Fruit fly (Drosophila melanogaster) whole organism, embryonic: ENCODE results near the gene Argp.
A peak's percentile ranks its signal among the peaks of the same experiment; 100 is the strongest.

Source experiments
- Atf6 ChIP-seq: fragments of 200-800 bp; sonication (Bioruptor generic); IDR thresholded peaks from 2 replicates; pipeline ENCODE4 v1.3.6; 2022; ENCODE audit warnings: missing biosample characterization, missing genetic modification characterization
- BtbVII ChIP-seq: fragments of 200-800 bp; sonication (Bioruptor generic); optimal IDR thresholded peaks from 3 replicates; lab custom pipeline; 2017; ENCODE audit warnings: missing biosample characterization, mild to moderate bottlenecking, missing genetic modification characterization
- CG10274 ChIP-seq: fragments of 200-800 bp; sonication (Bioruptor generic); optimal IDR thresholded peaks from 3 replicates; lab custom pipeline; 2017; ENCODE audit warnings: missing biosample characterization, mild to moderate bottlenecking, missing genetic modification characterization
- CG10431 ChIP-seq: fragments of 200-800 bp; sonication (Bioruptor generic); optimal IDR thresholded peaks from 3 replicates; lab custom pipeline; 2018; ENCODE audit warnings: missing biosample characterization, mild to moderate bottlenecking, missing genetic modification characterization
- CG11695 ChIP-seq: fragments of 200-800 bp; sonication (Bioruptor generic); IDR thresholded peaks from 3 replicates; pipeline ENCODE4 v1.3.6; 2022; ENCODE audit warnings: missing biosample characterization, missing genetic modification characterization
- CG1529 ChIP-seq: fragments of 200-800 bp; sonication (Bioruptor generic); optimal IDR thresholded peaks from 3 replicates; lab custom pipeline; 2018; ENCODE audit warnings: missing biosample characterization, missing genetic modification characterization
- CG1602 ChIP-seq: fragments of 200-800 bp; sonication (Bioruptor generic); optimal IDR thresholded peaks from 3 replicates; lab custom pipeline; 2016; ENCODE audit warnings: missing biosample characterization, missing genetic modification characterization
- CG1603 ChIP-seq: fragments of 200-800 bp; sonication (Bioruptor generic); optimal IDR thresholded peaks from 2 replicates; lab custom pipeline; 2019; ENCODE audit warnings: missing biosample characterization, mild to moderate bottlenecking, missing genetic modification characterization, moderate library complexity
- CG16863 ChIP-seq: fragments of 200-800 bp; sonication (Bioruptor generic); optimal IDR thresholded peaks from 3 replicates; lab custom pipeline; 2016; ENCODE audit warnings: missing biosample characterization, missing genetic modification characterization
- CG17612 ChIP-seq: fragments of 200-800 bp; sonication (Bioruptor generic); IDR thresholded peaks from 2 replicates; pipeline ENCODE4 v1.3.6; 2022; ENCODE audit warnings: missing biosample characterization, missing genetic modification characterization
- CG17912 ChIP-seq: fragments of 200-800 bp; sonication (Bioruptor generic); optimal IDR thresholded peaks from 2 replicates; lab custom pipeline; 2018; ENCODE audit warnings: missing biosample characterization, mild to moderate bottlenecking, missing genetic modification characterization
- CG30403 ChIP-seq: fragments of 200-800 bp; sonication (Bioruptor generic); optimal IDR thresholded peaks from 3 replicates; lab custom pipeline; 2016; ENCODE audit warnings: missing biosample characterization, missing genetic modification characterization
- CG30431 ChIP-seq: fragments of 200-800 bp; sonication (Bioruptor generic); optimal IDR thresholded peaks from 2 replicates; lab custom pipeline; 2017; ENCODE audit warnings: missing biosample characterization, missing genetic modification characterization
- CG31365 ChIP-seq: fragments of 200-800 bp; sonication (Bioruptor generic); optimal IDR thresholded peaks from 2 replicates; lab custom pipeline; 2018; ENCODE audit warnings: missing biosample characterization, mild to moderate bottlenecking, missing genetic modification characterization
- CG6689 ChIP-seq: fragments of 200-800 bp; sonication (Bioruptor generic); IDR thresholded peaks from 2 replicates; pipeline ENCODE4 v1.3.6; 2022; ENCODE audit warnings: missing biosample characterization, missing genetic modification characterization
- CG7372 ChIP-seq: fragments of 200-800 bp; sonication (Bioruptor generic); IDR thresholded peaks from 2 replicates; pipeline ENCODE4 v1.3.6; 2022; ENCODE audit warnings: missing biosample characterization, missing genetic modification characterization
- CG7987 ChIP-seq: fragments of 200-800 bp; sonication (Bioruptor generic); optimal IDR thresholded peaks from 2 replicates; lab custom pipeline; 2018; ENCODE audit warnings: missing biosample characterization, mild to moderate bottlenecking, missing genetic modification characterization, moderate library complexity
- CG8290 ChIP-seq, 3 experiments: fragments of 200-800 bp; sonication (Bioruptor generic); optimal IDR thresholded peaks; 2 replicates each; lab custom pipeline; 2016 to 2019; ENCODE audit warnings: missing biosample characterization in 3 of 3, missing genetic modification characterization in 3 of 3, mild to moderate bottlenecking in 2 of 3, moderate library complexity in 1 of 3
- CG8359 ChIP-seq: fragments of 200-800 bp; sonication (Bioruptor generic); optimal IDR thresholded peaks from 2 replicates; lab custom pipeline; 2017; ENCODE audit warnings: missing biosample characterization, mild to moderate bottlenecking, missing genetic modification characterization, borderline replicate concordance
- CG9437 ChIP-seq: fragments of 200-800 bp; sonication (Bioruptor generic); optimal IDR thresholded peaks from 2 replicates; lab custom pipeline; 2018; ENCODE audit warnings: missing biosample characterization, mild to moderate bottlenecking, missing genetic modification characterization
- CG9797 ChIP-seq: fragments of 200-800 bp; sonication (Bioruptor generic); optimal IDR thresholded peaks from 3 replicates; lab custom pipeline; 2018; ENCODE audit warnings: missing biosample characterization, mild to moderate bottlenecking, missing genetic modification characterization
- D19B ChIP-seq: fragments of 200-800 bp; sonication (Bioruptor generic); optimal IDR thresholded peaks from 2 replicates; lab custom pipeline; 2017; ENCODE audit warnings: missing biosample characterization, mild to moderate bottlenecking, missing genetic modification characterization
- Ets97D ChIP-seq: fragments of 200-800 bp; sonication (Bioruptor generic); optimal IDR thresholded peaks from 3 replicates; lab custom pipeline; 2016; ENCODE audit warnings: missing biosample characterization, missing genetic modification characterization
- Gug ChIP-seq: fragments of 200-800 bp; sonication (Bioruptor generic); IDR thresholded peaks from 4 replicates; pipeline ENCODE4 v1.3.6; 2022; ENCODE audit warnings: missing biosample characterization, missing genetic modification characterization
- H15 ChIP-seq: fragments of 200-800 bp; sonication (Bioruptor generic); IDR thresholded peaks from 3 replicates; pipeline ENCODE4 v1.3.6; 2022; ENCODE audit warnings: missing biosample characterization, missing genetic modification characterization
- Hand ChIP-seq: fragments of 200-800 bp; sonication (Bioruptor generic); optimal IDR thresholded peaks from 2 replicates; lab custom pipeline; 2017; ENCODE audit warnings: mild to moderate bottlenecking, missing biosample characterization, missing genetic modification reagents, missing genetic modification characterization
- Hmr ChIP-seq: fragments of 200-800 bp; sonication (Bioruptor generic); optimal IDR thresholded peaks from 3 replicates; lab custom pipeline; 2017; ENCODE audit warnings: mild to moderate bottlenecking, missing biosample characterization, missing genetic modification reagents, missing genetic modification characterization
- Hmx ChIP-seq: fragments of 200-800 bp; sonication (Bioruptor generic); optimal IDR thresholded peaks from 2 replicates; lab custom pipeline; 2016; ENCODE audit warnings: missing biosample characterization, missing genetic modification characterization
- Hsf ChIP-seq: fragments of 200-800 bp; sonication (Bioruptor generic); optimal IDR thresholded peaks from 3 replicates; lab custom pipeline; 2016; ENCODE audit warnings: missing biosample characterization, missing genetic modification characterization
- NC2β ChIP-seq: fragments of 200-800 bp; sonication (Bioruptor generic); optimal IDR thresholded peaks from 2 replicates; lab custom pipeline; 2016; ENCODE audit warnings: missing biosample characterization, missing genetic modification characterization
- NFAT ChIP-seq: fragments of 200-800 bp; sonication (Bioruptor generic); IDR thresholded peaks from 2 replicates; pipeline ENCODE4 v1.3.6; 2022; ENCODE audit warnings: missing biosample characterization, missing genetic modification characterization
- Scr ChIP-seq: fragments of 200-800 bp; sonication (Bioruptor generic); IDR thresholded peaks from 2 replicates; pipeline ENCODE4 v1.3.6; 2022; ENCODE audit warnings: missing biosample characterization, missing genetic modification characterization; ENCODE audit not compliant: partially characterized antibody
- az2 ChIP-seq: fragments of 200-800 bp; sonication (Bioruptor generic); optimal IDR thresholded peaks from 3 replicates; lab custom pipeline; 2016; ENCODE audit warnings: missing biosample characterization, missing genetic modification characterization
- caup ChIP-seq: fragments of 200-800 bp; sonication (Bioruptor generic); optimal IDR thresholded peaks from 3 replicates; lab custom pipeline; 2017; ENCODE audit warnings: missing biosample characterization, mild to moderate bottlenecking, missing genetic modification characterization, moderate library complexity; ENCODE audit not compliant: severe bottlenecking
- dmrt11E ChIP-seq: fragments of 200-800 bp; sonication (Bioruptor generic); optimal IDR thresholded peaks from 3 replicates; lab custom pipeline; 2018; ENCODE audit warnings: missing biosample characterization, mild to moderate bottlenecking, missing genetic modification characterization, moderate library complexity
- fd64A ChIP-seq: fragments of 200-800 bp; sonication (Bioruptor generic); optimal IDR thresholded peaks from 3 replicates; lab custom pipeline; 2018; ENCODE audit warnings: missing biosample characterization, mild to moderate bottlenecking, missing genetic modification characterization
- h ChIP-seq: fragments of >200 bp; optimal IDR thresholded peaks from 2 replicates; lab custom pipeline; 2017
- ham ChIP-seq: fragments of 200-800 bp; sonication (Bioruptor generic); IDR thresholded peaks from 2 replicates; pipeline ENCODE4 v1.3.6; 2022; ENCODE audit warnings: missing biosample characterization, missing genetic modification characterization
- hb ChIP-seq: fragments of 200-800 bp; sonication (Bioruptor generic); IDR thresholded peaks from 3 replicates; pipeline ENCODE4 v1.3.6; 2022; ENCODE audit warnings: missing biosample characterization, missing genetic modification characterization; ENCODE audit not compliant: partially characterized antibody
- hbn ChIP-seq: fragments of 200-800 bp; sonication (Bioruptor generic); IDR thresholded peaks from 2 replicates; pipeline ENCODE4 v1.3.6; 2022; ENCODE audit warnings: missing biosample characterization, missing genetic modification characterization; ENCODE audit not compliant: partially characterized antibody
- kah ChIP-seq: fragments of 200-800 bp; sonication (Bioruptor generic); optimal IDR thresholded peaks from 2 replicates; lab custom pipeline; 2018; ENCODE audit warnings: missing biosample characterization, mild to moderate bottlenecking, missing genetic modification characterization
- kay ChIP-seq: fragments of 200-800 bp; sonication (Bioruptor generic); optimal IDR thresholded peaks from 2 replicates; lab custom pipeline; 2016; ENCODE audit warnings: missing biosample characterization, missing genetic modification characterization
- lab ChIP-seq: fragments of 200-800 bp; sonication (Bioruptor generic); optimal IDR thresholded peaks from 3 replicates; lab custom pipeline; 2017; ENCODE audit warnings: missing biosample characterization, missing genetic modification characterization, mild to moderate bottlenecking, moderate library complexity, missing genetic modification reagents
- mld ChIP-seq: fragments of 200-800 bp; sonication (Bioruptor generic); IDR thresholded peaks from 3 replicates; pipeline ENCODE4 v1.3.6; 2022; ENCODE audit warnings: missing biosample characterization, missing genetic modification characterization; ENCODE audit not compliant: partially characterized antibody
- onecut ChIP-seq: fragments of 200-800 bp; sonication (Bioruptor generic); IDR thresholded peaks from 2 replicates; pipeline ENCODE4 v1.3.6; 2022; ENCODE audit warnings: missing biosample characterization, missing genetic modification characterization
- schlank ChIP-seq: fragments of 200-800 bp; sonication (Bioruptor generic); optimal IDR thresholded peaks from 2 replicates; lab custom pipeline; 2018; ENCODE audit warnings: missing biosample characterization, mild to moderate bottlenecking, missing genetic modification characterization
- sd ChIP-seq: fragments of 200-800 bp; sonication (Bioruptor generic); optimal IDR thresholded peaks from 3 replicates; lab custom pipeline; 2018; ENCODE audit warnings: missing biosample characterization, mild to moderate bottlenecking, missing genetic modification characterization, moderate library complexity
- sisA ChIP-seq: fragments of 200-800 bp; sonication (Bioruptor generic); IDR thresholded peaks from 2 replicates; pipeline ENCODE4 v1.3.6; 2022; ENCODE audit warnings: missing biosample characterization, missing genetic modification characterization
- trem ChIP-seq: fragments of 200-800 bp; optimal IDR thresholded peaks from 3 replicates; lab custom pipeline; 2019; ENCODE audit warnings: missing biosample characterization, mild to moderate bottlenecking, missing genetic modification characterization, moderate library complexity
- vvl ChIP-seq: fragments of 200-800 bp; sonication (Bioruptor generic); IDR thresholded peaks from 2 replicates; pipeline ENCODE4 v1.3.6; 2022; ENCODE audit warnings: missing biosample characterization, missing genetic modification characterization
- wek ChIP-seq: fragments of 200-800 bp; sonication (Bioruptor generic); optimal IDR thresholded peaks from 3 replicates; lab custom pipeline; 2018; ENCODE audit warnings: missing biosample characterization, mild to moderate bottlenecking, missing genetic modification characterization, moderate library complexity
- yki ChIP-seq: fragments of >200 bp; optimal IDR thresholded peaks from 3 replicates; lab custom pipeline; 2018

Argp gene

DNA sequence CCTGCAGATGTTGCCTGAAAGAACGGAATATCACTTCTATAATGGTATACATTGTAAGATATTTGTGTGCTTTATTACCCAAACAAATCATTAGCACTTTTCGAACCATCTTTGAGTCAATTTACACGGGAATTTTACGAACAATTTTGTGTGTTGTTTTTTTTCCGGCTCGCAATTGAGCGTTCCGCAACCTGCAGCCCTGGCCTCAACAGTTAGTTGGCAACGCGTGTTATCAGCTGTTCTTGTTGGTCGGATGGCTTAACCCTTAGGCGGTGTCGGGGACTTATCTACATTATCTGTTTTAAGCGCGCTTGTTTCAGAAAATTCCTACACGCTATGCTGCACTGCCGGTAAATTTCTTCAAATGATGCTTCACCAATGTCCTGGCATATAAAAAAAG, 906 bp upstream of the Argp start (continued):
- TF ChIP-seq Hmr, result peak; percentile 24
- TF ChIP-seq h (lab: Kevin White, UChicago), result no peak
- TF ChIP-seq caup (GFP tag; lab: Kevin White, UChicago), result no peak
- TF ChIP-seq CG11695 (GFP tag; lab: Robert Waterston, UW), result no peak
- peak; percentile 31; the same call in 1 of the 2 replicates for TF ChIP-seq vvl (GFP tag; lab: Robert Waterston, UW)
- no peak for TF ChIP-seq hb (GFP tag; lab: Robert Waterston, UW)
- no peak for TF ChIP-seq D19B
- TF ChIP-seq schlank, result no peak
- TF ChIP-seq onecut (GFP tag; lab: Robert Waterston, UW), result no peak
- no peak for TF ChIP-seq CG30431 (GFP tag; lab: Kevin White, UChicago)
- no peak for TF ChIP-seq CG8359
- no peak for TF ChIP-seq Gug
- no peak for TF ChIP-seq CG10274 (GFP tag; lab: Kevin White, UChicago)
- TF ChIP-seq lab (GFP tag; lab: Kevin White, UChicago), result peak; percentile 26
- TF ChIP-seq CG16863 (GFP tag; lab: Kevin White, UChicago), result no peak
- peak; percentile 9 for TF ChIP-seq CG7987 (GFP tag; lab: Kevin White, UChicago)
- TF ChIP-seq wek, result no peak
- no peak for TF ChIP-seq kay (GFP tag; lab: Kevin White, UChicago)
- no peak for TF ChIP-seq CG9437 (GFP tag; lab: Kevin White, UChicago)
- no peak for TF ChIP-seq CG1602
- no peak for TF ChIP-seq sisA (GFP tag; lab: Robert Waterston, UW)
- TF ChIP-seq Hsf, result peak; percentile 8
- no peak for TF ChIP-seq fd64A (GFP tag; lab: Kevin White, UChicago)
- no peak for TF ChIP-seq kah
- TF ChIP-seq sd (tag; lab: Kevin White, UChicago), result no peak
- no peak for TF ChIP-seq Hmx (GFP tag; lab: Kevin White, UChicago)
- TF ChIP-seq CG6689, result no peak
- no peak for TF ChIP-seq ham (GFP tag; lab: Robert Waterston, UW)
- no peak for TF ChIP-seq NC2β (GFP tag; lab: Kevin White, UChicago)
- no peak for TF ChIP-seq CG1529 (GFP tag; lab: Kevin White, UChicago)
- peak; percentile 10 for TF ChIP-seq CG8290 (GFP tag; optimal IDR thresholded peaks at IDR 0.05; lab: Kevin White, UChicago)
- no peak for TF ChIP-seq CG8290 (tag; optimal IDR thresholded peaks at IDR 0.05; lab: Kevin White, UChicago)
- TF ChIP-seq Ets97D (GFP tag; lab: Kevin White, UChicago), result no peak
- TF ChIP-seq CG17612 (GFP tag; lab: Robert Waterston, UW), result no peak
- TF ChIP-seq NFAT (GFP tag; lab: Robert Waterston, UW), result no peak
- no peak for TF ChIP-seq CG1603
- no peak for TF ChIP-seq Hand (GFP tag; lab: Kevin White, UChicago)
- peak; percentile 16 for TF ChIP-seq CG30403 (GFP tag; lab: Kevin White, UChicago)
- TF ChIP-seq Atf6 (GFP tag; lab: Robert Waterston, UW), result no peak
- TF ChIP-seq CG17912 (GFP tag; lab: Kevin White, UChicago), result no peak
- TF ChIP-seq CG7372 (GFP tag; lab: Robert Waterston, UW), result no peak
- no peak for TF ChIP-seq az2 (GFP tag; lab: Kevin White, UChicago)
- no peak for TF ChIP-seq Scr (GFP tag; lab: Robert Waterston, UW)
- no peak for TF ChIP-seq H15 (GFP tag; lab: Robert Waterston, UW)
- no peak for TF ChIP-seq BtbVII (GFP tag; lab: Kevin White, UChicago)
- no peak for TF ChIP-seq hbn (GFP tag; lab: Robert Waterston, UW)
- no peak for TF ChIP-seq mld (GFP tag; lab: Robert Waterston, UW)
- no peak for TF ChIP-seq yki
- no peak for TF ChIP-seq CG10431 (GFP tag; lab: Kevin White, UChicago)
- no peak for TF ChIP-seq dmrt11E (tag; lab: Kevin White, UChicago)
- no peak for TF ChIP-seq trem (tag; lab: Kevin White, UChicago)
- peak; percentile 15 for TF ChIP-seq CG9797
- TF ChIP-seq CG31365 (tag; lab: Kevin White, UChicago), result peak; percentile 1
